Fruit fly (Drosophila melanogaster): ENCODE measurements around the gene CG34179.

The CG34179 gene

DNA sequence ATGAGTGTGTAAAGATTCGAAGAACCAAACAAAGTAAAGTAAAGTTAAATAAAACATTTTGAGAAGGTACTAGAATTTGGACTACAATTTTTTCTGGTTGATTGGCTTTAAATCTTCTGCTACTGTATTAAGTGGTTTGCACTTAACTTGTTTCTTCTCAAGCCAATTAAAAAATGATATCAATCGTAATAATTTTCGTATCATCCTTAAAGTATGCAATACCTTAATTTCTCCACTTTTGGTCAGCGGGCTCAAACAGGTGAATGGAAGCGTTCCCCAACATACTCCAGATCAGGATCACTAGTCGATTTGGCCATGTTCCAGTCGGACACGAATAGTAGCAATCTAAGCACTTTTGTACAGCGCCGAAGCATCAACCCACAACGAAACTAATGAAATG, 25.4 kb upstream of the CG34179 start:
- no peak for TF ChIP-seq Smox (GFP tag; optimal IDR thresholded peaks at IDR 0.05)
- no peak for TF ChIP-seq acj6 (GFP tag; optimal IDR thresholded peaks at IDR 0.05)
- no peak for TF ChIP-seq CG11762 (GFP tag; optimal IDR thresholded peaks at IDR 0.05; ENCODE audit: insufficient read depth)
- no peak for TF ChIP-seq achi (GFP tag; optimal IDR thresholded peaks at IDR 0.05)
- no peak for TF ChIP-seq fd59A (GFP tag; optimal IDR thresholded peaks at IDR 0.05)
- no peak for TF ChIP-seq CG6163 (GFP tag; IDR thresholded peaks at IDR 0.05)
- TF ChIP-seq CG3032 (tag; optimal IDR thresholded peaks at IDR 0.05): no peak
- no peak for TF ChIP-seq Ets96B (tag; optimal IDR thresholded peaks at IDR 0.05)
- TF ChIP-seq OdsH (GFP tag; optimal IDR thresholded peaks at IDR 0.05): no peak
- no peak for TF ChIP-seq Blimp-1 (GFP tag; optimal IDR thresholded peaks at IDR 0.05)

DNA sequence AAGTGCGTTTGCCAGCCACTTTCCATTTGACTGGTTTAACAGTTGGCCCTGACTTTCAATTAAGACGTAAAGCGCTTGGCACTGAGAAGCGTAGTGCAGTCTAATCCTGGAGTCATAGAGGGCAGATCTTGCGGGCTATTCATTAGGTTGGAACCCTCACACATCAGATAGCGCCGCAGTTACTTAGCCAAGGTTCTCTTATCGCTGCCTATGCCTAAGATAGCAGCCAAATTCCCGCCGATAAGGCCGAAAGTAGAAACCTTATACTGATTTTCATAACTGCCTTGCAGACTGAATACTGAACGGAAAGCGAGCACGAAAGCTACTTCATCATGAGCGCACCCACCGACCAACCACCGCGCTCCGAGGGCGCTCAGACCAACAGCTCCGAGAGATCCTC, 23.6 kb upstream of the CG34179 start:
- no peak for TF ChIP-seq CG8632 (GFP tag; optimal IDR thresholded peaks at IDR 0.05)
- no peak for TF ChIP-seq Eip78C (GFP tag)
- TF ChIP-seq ss (GFP tag; optimal IDR thresholded peaks at IDR 0.05): no peak
- no peak for TF ChIP-seq salr (GFP tag; optimal IDR thresholded peaks at IDR 0.05)
- no peak for TF ChIP-seq eg (GFP tag; IDR thresholded peaks at IDR 0.05)
- TF ChIP-seq Ets96B (tag; optimal IDR thresholded peaks at IDR 0.05): no peak
- TF ChIP-seq achi (GFP tag; optimal IDR thresholded peaks at IDR 0.05): no peak
- no peak for TF ChIP-seq CG34406 (GFP tag; optimal IDR thresholded peaks at IDR 0.05)
- TF ChIP-seq spab (GFP tag; optimal IDR thresholded peaks at IDR 0.05): no peak

DNA sequence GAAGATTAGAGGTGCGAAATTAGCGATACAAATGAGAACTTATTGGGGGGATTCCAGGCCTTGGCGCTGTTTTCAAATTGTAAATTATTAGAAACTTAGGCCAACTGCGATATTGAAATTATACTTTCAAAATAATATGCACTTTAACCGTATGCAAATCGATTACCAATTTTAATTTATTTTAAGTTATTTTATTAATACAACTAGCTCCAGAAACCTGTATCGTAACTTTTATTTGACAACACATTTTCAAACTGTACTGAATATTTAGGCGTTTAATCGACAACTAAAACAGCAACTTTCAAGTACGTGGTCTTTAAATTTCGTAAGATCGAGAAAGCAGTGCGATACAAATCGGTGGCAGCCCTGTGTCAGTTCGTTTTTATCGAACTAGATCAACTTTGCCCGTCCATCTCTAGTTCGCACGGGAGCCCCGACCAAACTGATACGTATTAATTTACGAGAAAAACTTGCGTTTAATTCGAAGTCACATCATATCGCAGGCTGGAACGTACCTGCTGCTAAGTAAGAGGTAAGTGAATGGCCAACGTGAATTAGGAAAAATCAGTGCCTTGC, 22.2 kb upstream of the CG34179 start, which contains the start of the genes CG9154 and Kr-h2:
CG9154 (minus strand) TSS at position 31 of the 576 bp plus-strand sequence.
Kr-h2 (plus strand) TSS at position 335 of the 576 bp plus-strand sequence.
- TF ChIP-seq Sox14 (GFP tag; optimal IDR thresholded peaks at IDR 0.05) (peak; percentile 57), CG31627 (GFP tag; optimal IDR thresholded peaks at IDR 0.05) (peak; percentile 50), Sox15 (GFP tag; optimal IDR thresholded peaks at IDR 0.05) (no peak), OdsH (GFP tag; optimal IDR thresholded peaks at IDR 0.05) (no peak), CG34406 (GFP tag; optimal IDR thresholded peaks at IDR 0.05) (peak; percentile 45), fkh (GFP tag; optimal IDR thresholded peaks at IDR 0.05) (peak; percentile 48), CG16779 (tag; optimal IDR thresholded peaks at IDR 0.05) (no peak), CG8319 (GFP tag; optimal IDR thresholded peaks at IDR 0.05) (no peak), CG4318 (GFP tag; optimal IDR thresholded peaks at IDR 0.05) (no peak), Hr39 (GFP tag; optimal IDR thresholded peaks at IDR 0.05) (no peak), eg (GFP tag; IDR thresholded peaks at IDR 0.05) (peak; percentile 84), CG3919 (GFP tag; optimal IDR thresholded peaks at IDR 0.05) (no peak), cyc (GFP tag; optimal IDR thresholded peaks at IDR 0.05) (peak; percentile 39), CG6792 (GFP tag; optimal IDR thresholded peaks at IDR 0.05) (no peak), CG6854 (GFP tag; optimal IDR thresholded peaks at IDR 0.05) (peak; percentile 21), Hr4 (GFP tag; optimal IDR thresholded peaks at IDR 0.05) (no peak), CG8632 (GFP tag; optimal IDR thresholded peaks at IDR 0.05) (peak; percentile 32), CG6163 (GFP tag; IDR thresholded peaks at IDR 0.05) (0 out of 3 replicates have a peak, but pooled peaks have one; percentile 26), vri (GFP tag; optimal IDR thresholded peaks at IDR 0.05) (no peak), Hr38 (GFP tag; optimal IDR thresholded peaks at IDR 0.05) (no peak), net (GFP tag; optimal IDR thresholded peaks at IDR 0.05) (no peak), CG3032 (tag; optimal IDR thresholded peaks at IDR 0.05) (peak; percentile 34), CG8119 (GFP tag; IDR thresholded peaks at IDR 0.05) (peak; percentile 64), Ets21C (GFP tag; optimal IDR thresholded peaks at IDR 0.05) (no peak), ss (GFP tag; optimal IDR thresholded peaks at IDR 0.05) (no peak), Met (GFP tag; optimal IDR thresholded peaks at IDR 0.05) (peak; percentile 56), CG1621 (tag; optimal IDR thresholded peaks at IDR 0.05) (no peak), CG10669 (GFP tag; optimal IDR thresholded peaks at IDR 0.05) (no peak), Eip75B (GFP tag; optimal IDR thresholded peaks at IDR 0.05) (no peak), esn (GFP tag; optimal IDR thresholded peaks at IDR 0.05) (peak; percentile 68), acj6 (GFP tag; optimal IDR thresholded peaks at IDR 0.05) (no peak), CG11294 (GFP tag; IDR thresholded peaks at IDR 0.05) (0 out of 2 replicates have a peak, but pooled peaks have one; percentile 34), lz (GFP tag; optimal IDR thresholded peaks at IDR 0.05) (peak; percentile 48), dsx (GFP tag; optimal IDR thresholded peaks at IDR 0.05; ENCODE audit: poor library complexity, severe bottlenecking) (peak; percentile 14), fd85E (GFP tag; optimal IDR thresholded peaks at IDR 0.05) (no peak), CG6276 (GFP tag; optimal IDR thresholded peaks at IDR 0.05) (peak; percentile 63), CG7368 (GFP tag; optimal IDR thresholded peaks at IDR 0.05) (peak; percentile 29), dac (GFP tag; optimal IDR thresholded peaks at IDR 0.05) (no peak), Ets96B (tag; optimal IDR thresholded peaks at IDR 0.05) (peak; percentile 29)
